Fruit fly (Drosophila melanogaster): ENCODE data around the gene CG5921.

CG5921 gene

DNA sequence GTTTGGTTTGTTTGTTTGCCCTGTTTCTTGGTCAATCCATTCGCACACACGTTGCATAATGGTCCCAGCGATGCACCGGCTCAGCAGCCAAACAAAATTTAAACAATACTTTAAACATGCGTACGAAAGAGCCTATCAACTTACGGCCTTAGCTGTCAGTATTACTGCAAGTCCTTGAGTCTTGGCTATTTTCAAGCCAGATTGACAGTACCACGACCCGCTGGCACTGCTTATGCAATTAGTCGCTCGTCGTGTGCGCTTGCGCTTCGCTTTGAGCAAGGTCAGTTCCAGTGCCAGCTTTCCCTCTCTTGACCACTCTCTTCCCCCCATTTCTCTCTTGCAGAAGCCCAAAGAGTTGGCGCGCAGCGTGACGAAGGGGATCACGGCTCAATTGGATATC is 18.1 kb downstream of the CG5921 start:
- no peak for TF ChIP-seq CG10631 (GFP tag; optimal IDR thresholded peaks at IDR 0.05)
- TF ChIP-seq CG7368 (GFP tag; optimal IDR thresholded peaks at IDR 0.05) = no peak
- peak; percentile 68 for TF ChIP-seq vri (GFP tag; optimal IDR thresholded peaks at IDR 0.05)
- TF ChIP-seq CG6854 (GFP tag; optimal IDR thresholded peaks at IDR 0.05) = peak; percentile 6
- peak; percentile 3 for TF ChIP-seq Eip78C (GFP tag)
- no peak for TF ChIP-seq CG4318 (GFP tag; optimal IDR thresholded peaks at IDR 0.05)
- TF ChIP-seq Hr38 (GFP tag; optimal IDR thresholded peaks at IDR 0.05) = no peak
- no peak for TF ChIP-seq Smox (GFP tag; optimal IDR thresholded peaks at IDR 0.05)

- TF ChIP-seq CG32006 (GFP tag; optimal IDR thresholded peaks at IDR 0.05) (peak; percentile 98), CG7368 (GFP tag; optimal IDR thresholded peaks at IDR 0.05) (peak; percentile 95), CG31627 (GFP tag; optimal IDR thresholded peaks at IDR 0.05) (no peak), Gug (GFP tag; IDR thresholded peaks at IDR 0.05) (peak; percentile 99), CG3032 (tag; optimal IDR thresholded peaks at IDR 0.05) (peak; percentile 96), CG10631 (GFP tag; optimal IDR thresholded peaks at IDR 0.05) (peak; percentile 98), CG4318 (GFP tag; optimal IDR thresholded peaks at IDR 0.05) (peak; percentile 97), Hr39 (GFP tag; optimal IDR thresholded peaks at IDR 0.05) (no peak), Sox15 (GFP tag; optimal IDR thresholded peaks at IDR 0.05) (peak; percentile 59), Hr38 (GFP tag; optimal IDR thresholded peaks at IDR 0.05) (peak; percentile 14), dsx (GFP tag; optimal IDR thresholded peaks at IDR 0.05; ENCODE audit: poor library complexity, severe bottlenecking) (peak; percentile 82), Smox (GFP tag; optimal IDR thresholded peaks at IDR 0.05) (no peak), Eip93F (GFP tag; optimal IDR thresholded peaks at IDR 0.05) (no peak), eg (GFP tag; IDR thresholded peaks at IDR 0.05) (peak; percentile 100), CG11902 (GFP tag; optimal IDR thresholded peaks at IDR 0.05) (peak; percentile 74), salr (GFP tag; optimal IDR thresholded peaks at IDR 0.05) (peak; percentile 85 to 91), dac (GFP tag; optimal IDR thresholded peaks at IDR 0.05) (peak; percentile 96), Sox102F (GFP tag; optimal IDR thresholded peaks at IDR 0.05) (no peak), Lpt (GFP tag; optimal IDR thresholded peaks at IDR 0.05) (peak; percentile 97), pdm3 (GFP tag; optimal IDR thresholded peaks at IDR 0.05) (peak; percentile 88), svp (GFP tag) (no peak), Ets21C (GFP tag; optimal IDR thresholded peaks at IDR 0.05) (no peak), CG8319 (GFP tag; optimal IDR thresholded peaks at IDR 0.05) (peak; percentile 85), CG16779 (tag; optimal IDR thresholded peaks at IDR 0.05) (peak; percentile 93), net (GFP tag; optimal IDR thresholded peaks at IDR 0.05) (peak; percentile 96), Hr4 (GFP tag; optimal IDR thresholded peaks at IDR 0.05) (peak; percentile 93), acj6 (GFP tag; optimal IDR thresholded peaks at IDR 0.05) (peak; percentile 91), CG3919 (GFP tag; optimal IDR thresholded peaks at IDR 0.05) (peak; percentile 98), fd59A (GFP tag; optimal IDR thresholded peaks at IDR 0.05) (peak; percentile 93), CG6276 (GFP tag; optimal IDR thresholded peaks at IDR 0.05) (peak; percentile 99), Eip78C (GFP tag) (peak; percentile 96), Met (GFP tag; optimal IDR thresholded peaks at IDR 0.05) (peak; percentile 11), CG11294 (GFP tag; IDR thresholded peaks at IDR 0.05) (peak; percentile 98), Eip75B (GFP tag; optimal IDR thresholded peaks at IDR 0.05) (peak; percentile 84), CG6163 (GFP tag; IDR thresholded peaks at IDR 0.05) (peak; percentile 99), fd85E (GFP tag; optimal IDR thresholded peaks at IDR 0.05) (peak; percentile 80), CG34406 (GFP tag; optimal IDR thresholded peaks at IDR 0.05) (peak; percentile 83), CG6854 (GFP tag; optimal IDR thresholded peaks at IDR 0.05) (no peak), CG6808 (GFP tag; optimal IDR thresholded peaks at IDR 0.05) (peak; percentile 97), CG15336 (GFP tag; IDR thresholded peaks at IDR 0.05) (peak; percentile 100), CG1621 (tag; optimal IDR thresholded peaks at IDR 0.05) (peak; percentile 93), OdsH (GFP tag; optimal IDR thresholded peaks at IDR 0.05) (peak; percentile 94), spab (GFP tag; optimal IDR thresholded peaks at IDR 0.05) (peak; percentile 95), CG11762 (GFP tag; optimal IDR thresholded peaks at IDR 0.05; ENCODE audit: insufficient read depth) (peak; percentile 97), esn (GFP tag; optimal IDR thresholded peaks at IDR 0.05) (peak; percentile 36), achi (GFP tag; optimal IDR thresholded peaks at IDR 0.05) (peak; percentile 96), CG8119 (GFP tag; IDR thresholded peaks at IDR 0.05) (peak; percentile 99), fkh (GFP tag; optimal IDR thresholded peaks at IDR 0.05) (peak; percentile 29), CG6792 (GFP tag; optimal IDR thresholded peaks at IDR 0.05) (peak; percentile 80)
These were observed 24.2 kb downstream of the CG5921 start, which contains the start of gene Tsp5D for dm6 chrX:6074845-6075244. Gene Tsp5D (minus strand): TSS chrX:6074857.
